Worm (Caenorhabditis elegans) whole organism, L4/young adult: ENCODE data around the gene talp-3.

Experiments used
- W03F9.2 ChIP-seq: fragments of 150-350 bp; optimal IDR thresholded peaks from 2 replicates; lab custom pipeline; 2014; ENCODE audit warnings: missing biosample characterization, missing genetic modification characterization
- him-1 ChIP-seq: sonication (generic microtip); optimal IDR thresholded peaks from 2 replicates; lab custom pipeline; 2016; ENCODE audit warnings: missing genotype, missing genetic modification reagents, missing genetic modification characterization, missing compliant biosample characterization

DNA sequence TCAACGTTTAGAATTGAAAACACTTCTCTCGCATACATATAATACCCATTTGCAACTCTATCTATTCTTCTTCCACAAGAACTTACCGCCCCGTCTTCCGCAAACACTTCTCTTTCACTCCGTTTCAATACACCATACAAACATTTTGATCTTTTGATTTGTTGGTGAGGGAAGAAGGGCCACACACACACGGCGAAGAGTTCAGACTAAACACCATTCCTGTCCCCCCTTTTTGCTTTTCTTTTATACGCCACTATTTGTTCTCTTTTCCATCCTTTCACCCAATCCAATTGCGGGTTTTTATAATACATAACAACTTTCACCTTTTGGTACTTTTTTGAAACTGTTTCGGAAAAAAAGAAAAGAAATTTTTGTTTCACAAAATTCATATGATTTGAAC, 48.0 kb downstream of the talp-3 start:
- TF ChIP-seq him-1 (no peak), W03F9.2 (tag; lab: Kevin White, UChicago) (no peak)
